Fruit fly (Drosophila melanogaster): ENCODE measurements around the gene SPE.
A peak's percentile ranks its signal among the peaks of the same experiment; 100 is the strongest.

The SPE gene

DNA sequence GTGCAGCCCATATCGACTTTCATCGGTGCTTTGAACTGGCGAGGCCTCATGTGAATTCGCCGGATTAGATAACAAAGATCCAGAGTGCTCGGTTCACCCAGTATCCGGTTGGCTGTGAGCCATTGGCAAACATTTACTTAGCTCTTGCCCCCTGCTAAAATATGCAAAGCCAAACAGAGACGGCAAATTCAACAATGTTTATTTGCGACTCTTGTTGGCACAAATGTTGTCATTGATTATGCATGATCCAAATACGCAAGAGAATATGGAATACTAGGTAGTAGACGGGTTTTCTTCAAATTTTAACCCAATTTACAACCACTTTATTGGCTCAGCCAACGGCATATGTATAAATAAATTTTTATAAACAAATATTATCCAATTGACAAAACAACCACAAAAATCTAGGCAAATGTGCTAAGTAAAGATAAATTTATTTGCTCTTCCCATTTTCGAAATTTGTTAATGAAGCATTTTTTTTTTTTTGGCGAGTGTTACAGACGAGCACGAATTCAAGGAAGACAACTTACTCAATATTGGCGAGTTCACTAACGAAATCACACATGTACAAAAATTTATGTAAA lies 33.4 kb upstream of the SPE start (continued):
- peak; percentile 14 for TF ChIP-seq Sox102F (GFP tag; optimal IDR thresholded peaks at IDR 0.05)
- TF ChIP-seq Antp (GFP tag; optimal IDR thresholded peaks at IDR 0.05) = peak; percentile 5
- peak; percentile 77 for TF ChIP-seq CG6854 (GFP tag; optimal IDR thresholded peaks at IDR 0.05)
- peak; percentile 13 for TF ChIP-seq Deaf1 (tag; optimal IDR thresholded peaks at IDR 0.05)
- peak; percentile 58; the same call in 1 of the 2 replicates for TF ChIP-seq CG43689 (GFP tag; IDR thresholded peaks at IDR 0.05)
- no peak for TF ChIP-seq CG8478 (optimal IDR thresholded peaks at IDR 0.05)
- TF ChIP-seq onecut (GFP tag; IDR thresholded peaks at IDR 0.05) = peak; percentile 7; the same call in 1 of the 2 replicates
- no peak for TF ChIP-seq cg (GFP tag; optimal IDR thresholded peaks at IDR 0.05)
- TF ChIP-seq CG11723 (GFP tag; optimal IDR thresholded peaks at IDR 0.05) = peak; percentile 36
- TF ChIP-seq CG18011 (GFP tag; optimal IDR thresholded peaks at IDR 0.05) = peak; percentile 69
- TF ChIP-seq bsh (GFP tag; optimal IDR thresholded peaks at IDR 0.05) = no peak
- no peak; the same call in 1 of the 2 replicates for TF ChIP-seq Ravus (GFP tag; IDR thresholded peaks at IDR 0.05)
- TF ChIP-seq CG10274 (GFP tag; optimal IDR thresholded peaks at IDR 0.05) = peak; percentile 71
- TF ChIP-seq HLHmδ (GFP tag; optimal IDR thresholded peaks at IDR 0.05) = no peak
- peak; percentile 82 for TF ChIP-seq PHDP (tag; optimal IDR thresholded peaks at IDR 0.05)
- TF ChIP-seq CG10543 (GFP tag; optimal IDR thresholded peaks at IDR 0.05) = peak; percentile 46
- peak; percentile 32 for TF ChIP-seq exex (tag; optimal IDR thresholded peaks at IDR 0.05)
- TF ChIP-seq CG1529 (GFP tag; optimal IDR thresholded peaks at IDR 0.05) = no peak
- TF ChIP-seq MTF-1 (GFP tag; optimal IDR thresholded peaks at IDR 0.05; ENCODE audit: borderline replicate concordance) = peak; percentile 44
- peak; percentile 10 for TF ChIP-seq slou (GFP tag; optimal IDR thresholded peaks at IDR 0.05)
- TF ChIP-seq repo (GFP tag; optimal IDR thresholded peaks at IDR 0.05) = no peak
- peak; percentile 11 for TF ChIP-seq Abd-B (GFP tag; optimal IDR thresholded peaks at IDR 0.05)
- no peak for TF ChIP-seq CG7372 (GFP tag; IDR thresholded peaks at IDR 0.05)
- no peak for TF ChIP-seq CG9215 (GFP tag; IDR thresholded peaks at IDR 0.05)
- TF ChIP-seq HmgZ (tag; optimal IDR thresholded peaks at IDR 0.05) = peak; percentile 73
- TF ChIP-seq CG5180 (GFP tag; optimal IDR thresholded peaks at IDR 0.05) = peak; percentile 42
- TF ChIP-seq CG10565 (GFP tag; optimal IDR thresholded peaks at IDR 0.05) = no peak
- peak; percentile 60 for TF ChIP-seq CG33213 (GFP tag; optimal IDR thresholded peaks at IDR 0.05)
- 0 out of 2 replicates have a peak, but pooled peaks have one; percentile 21 for TF ChIP-seq Awh (GFP tag; IDR thresholded peaks at IDR 0.05)
- no peak for TF ChIP-seq CG6654 (GFP tag; optimal IDR thresholded peaks at IDR 0.05)
- TF ChIP-seq CG12942 (GFP tag; optimal IDR thresholded peaks at IDR 0.05) = peak; percentile 51
- TF ChIP-seq Myb (GFP tag; optimal IDR thresholded peaks at IDR 0.05) = no peak
- no peak for TF ChIP-seq disco-r (GFP tag; optimal IDR thresholded peaks at IDR 0.05)
- peak; percentile 52 for TF ChIP-seq da (GFP tag; optimal IDR thresholded peaks at IDR 0.05)
- peak; percentile 59 for TF ChIP-seq lilli (GFP tag; optimal IDR thresholded peaks at IDR 0.05)
- no peak for TF ChIP-seq CG7745 (tag; optimal IDR thresholded peaks at IDR 0.05)
- no peak for TF ChIP-seq CG10979 (tag; optimal IDR thresholded peaks at IDR 0.05)
- no peak for TF ChIP-seq NC2α (GFP tag; optimal IDR thresholded peaks at IDR 0.05)
- peak; percentile 53 for TF ChIP-seq fu2 (GFP tag; optimal IDR thresholded peaks at IDR 0.05)
- no peak for TF ChIP-seq CG17186 (GFP tag; optimal IDR thresholded peaks at IDR 0.05)
- peak; percentile 28; the same call in 2 of the 3 replicates for TF ChIP-seq row (GFP tag; IDR thresholded peaks at IDR 0.05)
- TF ChIP-seq CG5245 (GFP tag; optimal IDR thresholded peaks at IDR 0.05) = no peak
- no peak for TF ChIP-seq CTCF (GFP tag; optimal IDR thresholded peaks at IDR 0.05)
- no peak for TF ChIP-seq wor (GFP tag; IDR thresholded peaks at IDR 0.05)
- TF ChIP-seq CG31441 (GFP tag; IDR thresholded peaks at IDR 0.05) = no peak
- TF ChIP-seq Xbp1 (GFP tag; optimal IDR thresholded peaks at IDR 0.05) = peak; percentile 9
- TF ChIP-seq peb (GFP tag; IDR thresholded peaks at IDR 0.05) = no peak
- no peak for TF ChIP-seq sqz (GFP tag; optimal IDR thresholded peaks at IDR 0.05)
- no peak for TF ChIP-seq cad (GFP tag; optimal IDR thresholded peaks at IDR 0.05)
- TF ChIP-seq Sin3A (optimal IDR thresholded peaks at IDR 0.05) = no peak
- TF ChIP-seq hkb (optimal IDR thresholded peaks at IDR 0.05) = no peak
- TF ChIP-seq hkb (GFP tag; IDR thresholded peaks at IDR 0.05) = peak; percentile 71
